Worm (Caenorhabditis elegans) whole organism, mixed stage, embryonic: ENCODE data around the gene Y60A3A.23.

ENCODE experiments used
- M03D4.4 ChIP-seq: sonication (generic microtip); optimal IDR thresholded peaks from 2 replicates; lab custom pipeline; 2017; ENCODE audit warnings: mild to moderate bottlenecking, missing genetic modification characterization, missing compliant biosample characterization
- blmp-1 ChIP-seq: fragments of 150-350 bp; optimal IDR thresholded peaks from 2 replicates; lab custom pipeline; 2014; ENCODE audit warnings: missing biosample characterization, missing genetic modification characterization
- lin-13 ChIP-seq: fragments of 150-350 bp; optimal IDR thresholded peaks from 2 replicates; lab custom pipeline; 2014; ENCODE audit warnings: missing biosample characterization, missing genetic modification characterization
- lsy-2 ChIP-seq: fragments of 150-350 bp; optimal IDR thresholded peaks from 2 replicates; lab custom pipeline; 2014; ENCODE audit warnings: missing biosample characterization, missing genetic modification characterization
- nhr-237 ChIP-seq: fragments of 150-350 bp; optimal IDR thresholded peaks from 2 replicates; lab custom pipeline; 2014; ENCODE audit warnings: missing biosample characterization, missing genetic modification characterization
- nhr-76 ChIP-seq: sonication (generic microtip); optimal IDR thresholded peaks from 2 replicates; lab custom pipeline; 2017; ENCODE audit warnings: missing biosample characterization, missing genetic modification characterization
- sem-2 ChIP-seq: fragments of 200-800 bp; sonication (Bioruptor generic); optimal IDR thresholded peaks from 2 replicates; lab custom pipeline; 2018; ENCODE audit warnings: mild to moderate bottlenecking, missing genetic modification characterization, missing compliant biosample characterization
- snpc-4 ChIP-seq: fragments of 150-350 bp; optimal IDR thresholded peaks from 2 replicates; lab custom pipeline; 2014; ENCODE audit warnings: missing biosample characterization, missing genetic modification characterization
- unc-39 ChIP-seq: fragments of 150-350 bp; optimal IDR thresholded peaks from 2 replicates; lab custom pipeline; 2014; ENCODE audit warnings: missing biosample characterization, missing genetic modification characterization

- TF ChIP-seq M03D4.4 (tag; lab: Kevin White, UChicago) (no peak), lin-13 (tag; lab: Kevin White, UChicago) (no peak), lsy-2 (tag; lab: Kevin White, UChicago) (no peak), unc-39 (tag; lab: Kevin White, UChicago) (no peak), blmp-1 (tag; lab: Kevin White, UChicago) (no peak), nhr-237 (tag; lab: Kevin White, UChicago) (no peak), nhr-76 (tag; lab: Kevin White, UChicago) (no peak), sem-2 (GFP tag; lab: Kevin White, UChicago) (no peak), snpc-4 (tag; lab: Kevin White, UChicago) (no peak)
Observed at ce11 chrV:20002194-20002593, 5.4 kb upstream of the Y60A3A.23 start.
